Fruit fly (Drosophila melanogaster) whole organism, larva: ENCODE measurements around the gene eRF1.

Experiments
- noc ChIP-seq: fragments of 200-800 bp; sonication (Bioruptor generic); optimal IDR thresholded peaks from 3 replicates; lab custom pipeline; 2019; ENCODE audit warnings: missing biosample characterization, mild to moderate bottlenecking, missing genetic modification characterization, moderate library complexity

Gene eRF1

DNA sequence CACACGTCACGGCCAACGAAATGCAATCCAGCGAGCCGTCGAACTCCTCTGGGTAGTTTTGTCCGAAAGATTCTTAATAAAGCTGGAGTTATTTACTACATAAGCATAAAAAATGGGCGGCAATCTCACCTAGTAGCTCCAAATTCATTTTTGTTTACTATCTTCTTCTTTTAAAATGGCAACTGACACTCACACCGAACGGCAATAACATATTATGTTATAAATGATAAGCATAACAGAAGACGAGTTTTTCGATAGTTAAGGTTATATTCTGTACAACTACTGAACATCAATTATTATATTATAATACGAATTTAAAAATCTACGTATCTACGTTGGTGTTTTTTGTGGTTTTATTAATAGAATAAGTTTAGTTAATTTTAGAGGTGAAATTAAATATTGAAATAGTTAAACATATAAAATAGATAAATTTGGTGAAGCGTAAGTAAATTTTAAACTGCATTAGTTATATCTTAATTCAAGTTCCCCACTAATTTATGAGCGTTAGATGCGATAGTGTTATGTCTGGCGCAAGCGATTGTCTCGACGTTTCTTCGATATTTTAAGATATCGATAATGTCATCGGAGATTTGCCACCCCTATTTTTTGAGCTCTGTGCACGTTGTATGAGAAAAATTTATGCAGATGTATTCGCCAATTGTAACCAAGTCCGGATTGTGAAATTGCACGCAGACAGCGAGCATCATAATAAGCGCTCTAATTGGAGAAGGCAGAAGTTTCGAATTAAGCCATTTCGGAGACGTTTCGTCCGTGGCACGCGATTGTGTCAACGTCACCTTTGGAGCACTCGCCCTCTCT, at the start of gene eRF1, which contains the start of gene Rbbp5:
eRF1 (plus strand) TSS at position 594 of the 819 bp plus-strand sequence.
Rbbp5 (minus strand) TSS at position 181 of the 819 bp plus-strand sequence.
- TF ChIP-seq noc (tag; lab: Kevin White, UChicago): peak; percentile 57

DNA sequence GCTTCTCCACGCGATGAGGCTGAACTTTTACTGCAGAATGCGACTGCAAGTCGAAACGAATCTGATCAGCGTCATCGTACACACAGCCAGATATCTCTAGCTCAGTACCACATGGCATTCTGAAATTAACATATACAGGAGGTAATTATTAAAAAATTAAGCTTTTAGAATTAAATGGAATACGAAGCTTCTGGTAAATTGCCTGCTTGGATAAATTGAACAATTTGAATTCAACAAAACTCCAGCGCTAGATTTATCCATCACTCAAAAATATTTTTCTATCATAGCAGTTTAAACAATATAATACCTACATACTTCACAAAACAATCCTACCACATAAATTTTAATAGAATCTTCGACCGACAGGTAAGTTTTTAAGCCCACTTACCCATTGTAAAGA, 49.0 kb upstream of the eRF1 start, which contains the start of gene SCCRO4:
SCCRO4 (plus strand) TSS at position 301 of the 400 bp plus-strand sequence.
- TF ChIP-seq noc (tag; lab: Kevin White, UChicago): no peak

DNA sequence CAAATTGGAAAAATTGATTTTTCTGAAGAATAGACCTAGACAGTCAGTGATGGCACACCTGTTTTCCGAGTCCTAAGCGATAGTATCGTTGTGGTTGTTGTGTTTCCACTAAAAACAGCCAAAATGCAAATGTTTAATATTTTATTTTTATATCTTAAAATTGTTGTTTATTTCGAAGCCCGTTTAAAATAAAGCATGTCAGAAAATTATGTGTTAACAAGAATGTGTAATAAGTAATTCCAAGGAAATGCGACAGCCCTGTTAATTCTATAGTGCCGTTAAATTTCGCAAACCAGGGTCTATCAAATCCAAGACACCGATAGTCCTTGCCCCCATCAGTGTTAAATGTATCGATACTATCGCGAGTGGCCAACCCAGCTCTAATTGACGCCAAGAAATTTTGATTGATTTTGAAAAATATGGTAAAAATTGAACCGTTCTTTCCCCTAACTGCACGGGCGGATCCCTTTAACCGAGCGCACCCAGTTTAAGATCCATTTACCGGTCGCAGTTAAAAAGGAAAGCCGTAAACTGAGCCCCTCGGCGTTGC, 46.0 kb upstream of the eRF1 start, which contains the start of gene Pex23:
Pex23 (minus strand) TSS at position 61 of the 550 bp plus-strand sequence.
- TF ChIP-seq noc (tag; lab: Kevin White, UChicago): no peak

DNA sequence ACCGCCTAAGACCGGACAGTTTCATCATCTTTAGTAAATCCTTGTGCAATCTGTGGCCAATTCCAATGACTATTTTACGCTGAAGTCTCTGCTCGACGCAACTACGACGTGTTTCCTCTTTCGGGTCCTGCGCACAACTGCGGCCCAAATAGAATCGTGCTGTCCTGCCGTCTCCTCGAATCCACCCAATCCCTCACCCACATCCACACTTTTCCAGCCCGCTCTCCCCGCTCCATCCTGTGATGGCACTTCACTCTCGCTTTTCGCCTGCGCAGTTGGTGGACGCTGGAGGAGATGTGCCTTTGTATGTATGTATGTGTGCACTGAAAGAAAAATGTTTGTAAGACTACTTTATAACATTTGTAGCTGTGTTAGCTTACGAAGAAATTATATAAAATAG, 42.0 kb upstream of the eRF1 start, which contains the start of gene CG32225:
CG32225 (minus strand) TSS at position 142 of the 400 bp plus-strand sequence.
- TF ChIP-seq noc (tag; lab: Kevin White, UChicago): no peak

DNA sequence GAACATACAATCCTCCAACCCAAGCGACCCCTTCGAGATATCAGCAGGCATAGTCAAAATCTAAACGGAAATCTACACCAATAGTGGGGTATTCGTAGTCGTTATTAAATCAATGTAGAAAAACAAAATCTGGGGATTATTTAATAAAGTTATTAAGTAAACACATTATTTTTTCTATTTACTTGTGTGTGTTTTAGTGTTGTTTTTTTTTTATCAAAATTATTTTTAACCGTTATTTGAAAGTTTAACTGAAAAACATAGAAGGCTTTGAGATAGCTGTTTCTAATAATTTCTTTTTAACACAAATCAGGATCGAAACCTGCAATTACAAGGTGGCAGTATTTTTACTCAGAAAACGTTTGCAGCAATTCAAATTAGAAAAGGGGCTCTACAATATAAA, 38.8 kb upstream of the eRF1 start, which contains the start of gene polo:
polo (plus strand) TSS at position 301 of the 400 bp plus-strand sequence.
- TF ChIP-seq noc (tag; lab: Kevin White, UChicago): no peak

DNA sequence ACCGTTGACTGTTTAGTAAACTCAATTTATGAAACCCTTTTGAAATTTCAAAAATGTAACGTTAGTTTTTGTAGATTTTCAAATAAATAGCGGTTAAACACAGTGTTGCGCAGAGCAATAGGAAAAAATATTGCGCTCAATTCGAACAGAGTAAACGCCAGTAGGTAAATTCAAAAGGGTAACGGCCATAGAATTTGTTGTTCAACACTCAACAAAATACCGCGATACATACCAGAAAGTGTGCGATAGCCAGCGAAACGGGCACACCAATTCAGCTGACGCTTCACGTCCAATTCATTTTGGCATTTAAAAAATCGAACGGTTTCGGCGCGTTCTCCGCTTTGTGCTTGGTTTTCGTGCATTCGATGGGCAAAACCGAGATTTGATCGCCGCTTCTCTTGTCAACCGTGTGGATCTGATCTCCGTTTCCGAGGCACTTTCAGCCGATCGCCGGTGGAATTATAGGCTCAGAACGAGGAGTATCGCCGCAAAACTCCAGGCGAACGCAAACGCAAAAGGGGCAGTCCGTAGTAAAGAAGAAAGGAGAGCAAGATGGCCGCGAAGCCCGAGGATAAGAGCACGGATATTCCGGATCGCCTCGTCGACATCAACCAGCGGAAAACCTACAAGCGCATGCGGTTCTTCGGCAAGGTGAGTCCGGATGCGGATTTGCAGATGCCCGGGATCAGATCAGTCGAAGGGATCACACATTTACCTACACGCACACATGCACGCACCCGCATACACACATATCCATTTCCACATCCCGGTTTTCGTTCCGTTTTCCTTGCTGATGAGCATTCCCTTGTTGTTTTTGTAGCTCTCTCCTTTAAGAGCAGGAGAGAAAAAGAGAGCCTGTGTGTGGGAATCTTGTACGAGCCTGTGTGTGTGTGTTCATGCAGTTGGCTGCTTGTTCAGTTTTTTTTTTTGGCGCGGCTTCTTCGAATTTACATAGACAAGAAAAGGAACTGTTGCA, 38.1 kb upstream of the eRF1 start:
- no peak for TF ChIP-seq noc (tag; lab: Kevin White, UChicago)

DNA sequence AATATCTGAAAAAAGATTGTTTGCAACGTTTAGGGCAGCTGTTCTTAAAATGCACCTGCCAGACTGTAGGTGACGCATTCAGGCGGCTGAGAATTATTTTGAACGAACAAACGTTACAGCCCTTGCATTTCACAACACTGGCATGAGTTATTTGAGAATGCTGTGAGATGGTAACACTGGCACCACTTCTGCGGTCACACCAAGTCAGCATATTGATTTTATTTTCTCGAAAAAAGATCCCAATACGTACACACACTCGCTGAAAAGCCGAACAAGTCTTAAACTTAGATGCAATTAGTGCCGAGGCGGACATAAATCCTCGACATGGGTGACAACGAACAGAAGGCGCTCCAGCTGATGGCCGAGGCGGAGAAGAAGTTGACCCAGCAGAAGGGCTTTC, 34.7 kb upstream of the eRF1 start, which contains the start of gene alphaSnap:
alphaSnap (plus strand) TSS at position 164 of the 400 bp plus-strand sequence.
- TF ChIP-seq noc (tag; lab: Kevin White, UChicago): no peak

DNA sequence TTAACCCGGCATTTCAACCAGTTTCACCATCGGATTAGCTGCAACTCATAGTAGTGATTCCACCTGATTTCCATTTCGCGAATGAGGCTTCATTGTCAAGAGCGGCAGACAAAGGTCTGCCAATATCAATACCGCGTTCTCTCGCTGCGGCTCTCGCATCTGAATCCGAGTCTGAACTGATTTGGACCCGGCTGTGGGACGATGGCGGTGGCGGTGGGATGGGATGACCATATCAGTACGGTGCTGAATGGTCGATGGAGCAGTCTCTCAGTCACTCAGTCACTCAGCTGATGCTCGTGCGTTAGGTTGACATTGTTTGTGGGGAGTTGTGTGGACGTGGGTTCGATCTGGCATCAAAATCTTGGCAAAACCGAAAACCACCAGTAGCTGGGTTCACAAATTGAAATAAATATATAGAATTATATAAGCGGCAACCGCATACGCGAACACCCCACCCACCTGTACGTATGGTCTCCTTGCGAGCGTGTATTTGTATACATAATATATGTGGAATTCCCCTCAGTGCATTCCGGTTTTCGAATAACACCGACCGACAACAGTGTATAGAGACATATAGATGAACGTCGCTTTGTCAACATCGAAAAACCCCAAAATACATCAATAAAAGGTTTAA, 31.1 kb upstream of the eRF1 start, which contains the start of gene Spn77Ba:
Spn77Ba (plus strand) TSS at position 235 of the 634 bp plus-strand sequence.
- TF ChIP-seq noc (tag; lab: Kevin White, UChicago): no peak

DNA sequence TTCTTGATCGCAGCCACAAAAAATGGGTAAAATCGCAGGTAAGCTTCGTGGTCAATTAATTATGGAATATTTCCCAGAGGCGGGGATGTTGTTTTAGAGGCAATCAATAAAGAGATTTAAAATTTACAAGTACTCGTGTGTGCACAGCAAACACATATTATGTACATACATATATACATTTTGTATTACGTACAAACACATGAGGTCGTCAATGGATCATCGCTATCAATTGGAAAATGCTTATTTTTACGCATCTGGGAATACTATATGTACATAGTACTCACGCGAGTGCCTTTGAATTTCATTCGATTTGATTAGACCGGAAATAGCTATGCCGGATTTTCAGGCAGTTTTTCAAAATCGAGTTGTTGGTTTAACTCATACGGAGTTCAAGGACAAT, 30.4 kb upstream of the eRF1 start:
- no peak for TF ChIP-seq noc (tag; lab: Kevin White, UChicago)

DNA sequence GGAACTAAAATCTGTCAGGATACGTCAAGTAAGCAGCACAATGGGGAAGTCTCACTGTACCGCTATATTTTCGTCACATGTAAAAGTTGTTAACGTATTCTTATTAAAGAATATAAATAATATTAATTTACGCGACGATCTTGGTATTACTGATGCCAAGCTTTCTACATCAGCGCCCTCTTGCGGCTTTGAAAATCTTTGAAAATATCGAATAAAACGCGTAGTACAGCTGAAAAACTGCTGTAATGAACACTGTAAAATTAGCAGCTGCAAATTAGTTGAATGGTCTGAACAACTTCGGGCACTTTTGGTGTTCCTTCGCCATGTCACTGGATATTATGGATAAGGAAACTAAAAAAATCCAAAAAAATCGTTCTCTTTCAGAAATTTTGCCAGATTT, 28.1 kb upstream of the eRF1 start:
- TF ChIP-seq noc (tag; lab: Kevin White, UChicago): no peak

DNA sequence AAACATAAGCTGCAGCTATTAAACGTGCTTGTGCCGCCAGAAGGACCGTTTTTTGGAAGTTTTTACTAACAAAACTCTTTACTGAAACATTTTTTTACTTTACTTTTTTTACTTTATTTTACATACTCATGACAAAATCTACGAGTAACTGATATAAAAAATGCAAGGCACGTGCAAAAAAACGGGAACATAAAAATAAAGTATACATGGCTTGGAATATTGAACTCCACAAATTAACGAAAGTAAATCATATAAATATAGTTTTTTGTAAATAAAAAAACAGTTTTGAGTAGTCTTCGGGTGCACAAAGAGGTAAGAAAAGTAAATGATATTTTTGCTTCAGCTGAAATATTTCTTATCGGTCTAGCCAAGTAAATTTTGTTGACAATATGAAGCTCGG, 27.5 kb upstream of the eRF1 start, which contains the start of gene Spn77Bb:
Spn77Bb (plus strand) TSS at position 301 of the 400 bp plus-strand sequence.
- no peak for TF ChIP-seq noc (tag; lab: Kevin White, UChicago)

DNA sequence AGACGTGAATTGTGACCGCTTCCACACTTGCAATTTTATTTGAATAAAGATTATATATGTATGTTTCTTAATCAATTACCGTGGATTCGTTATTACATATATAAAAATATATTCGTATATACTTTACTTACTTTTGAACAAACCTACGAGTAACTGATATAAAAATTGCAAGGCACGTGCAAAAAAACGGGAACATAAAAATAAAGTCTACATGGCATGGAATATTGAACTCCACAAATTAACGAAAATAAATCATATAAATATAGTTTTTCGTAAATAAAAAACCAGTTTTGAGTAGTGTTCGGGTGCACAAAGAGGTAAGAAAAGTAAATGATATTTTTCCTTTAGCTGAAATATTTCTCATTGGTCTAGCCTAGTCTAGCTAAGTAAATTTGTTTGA, 5.8 kb upstream of the eRF1 start, which contains the start of gene Spn77Bc:
Spn77Bc (plus strand) TSS at position 301 of the 400 bp plus-strand sequence.
- TF ChIP-seq noc (tag; lab: Kevin White, UChicago): no peak

DNA sequence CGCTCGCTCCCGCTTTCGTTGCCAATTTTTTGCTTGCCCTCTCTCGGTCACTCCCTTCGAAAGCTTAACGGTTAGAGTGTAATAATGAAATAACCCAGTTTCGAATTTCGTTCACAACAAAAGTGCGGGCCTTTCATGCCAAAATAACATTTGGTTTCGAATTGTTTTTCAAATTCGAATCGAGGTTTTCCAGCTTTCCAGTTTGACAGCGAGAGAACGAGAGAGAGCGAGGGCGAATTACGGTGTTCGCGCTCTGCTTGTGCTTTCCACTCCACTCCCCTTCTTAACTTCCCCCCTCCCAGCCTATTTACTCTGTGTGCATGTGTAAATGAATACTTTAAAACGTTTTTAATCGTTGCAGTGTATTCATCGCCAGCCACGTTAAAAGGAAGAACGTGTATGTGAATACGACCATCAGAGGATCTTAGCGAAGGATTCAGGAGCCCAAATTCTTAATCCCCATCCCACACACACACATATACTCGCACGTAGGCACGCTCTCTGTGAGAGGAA, 482 bp downstream of the eRF1 start:
- no peak for TF ChIP-seq noc (tag; lab: Kevin White, UChicago)

DNA sequence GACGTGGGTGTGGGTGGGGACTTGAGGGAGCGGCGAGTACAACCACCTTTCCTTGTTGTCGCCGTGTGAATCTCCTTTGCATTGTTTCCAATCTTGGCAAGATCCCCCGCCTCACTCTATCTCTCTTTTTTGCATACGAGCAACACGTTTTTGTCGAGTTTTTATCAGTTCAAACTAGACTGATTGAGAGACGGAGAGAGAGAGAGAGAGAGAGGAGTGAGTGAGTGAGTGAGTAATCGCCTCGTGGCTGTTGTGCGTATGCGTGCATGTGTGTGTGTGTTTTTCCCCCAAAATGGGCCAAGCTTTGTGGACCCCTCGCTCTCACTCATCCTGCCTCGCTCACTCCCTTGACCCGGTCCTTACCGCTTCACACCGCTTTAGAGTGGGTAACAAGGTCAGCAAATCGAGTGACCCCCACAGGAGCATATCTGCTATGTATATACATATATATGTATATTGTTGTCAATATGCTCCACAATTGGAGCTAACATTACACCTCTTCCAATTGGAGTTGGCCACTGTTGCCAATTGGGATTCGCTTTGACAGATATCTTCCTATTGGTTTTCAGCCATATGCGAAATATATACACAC, 1.3 kb downstream of the eRF1 start:
- no peak for TF ChIP-seq noc (tag; lab: Kevin White, UChicago)
